Fruit fly (Drosophila melanogaster): ENCODE data around the gene CG14229.

- TF ChIP-seq CG8478 (optimal IDR thresholded peaks at IDR 0.05) (no peak), CTCF (optimal IDR thresholded peaks at IDR 0.05) (no peak)
Measured at dm6 chrX:19663859-19664728, 31.0 kb downstream of the CG14229 start, which contains the start of the genes CG14223 and Ssu72.

Measured in S2 (cell line).